Worm (Caenorhabditis elegans) whole organism, L1 larva: ENCODE data around the gene F09B9.4.

Experiments
- C16A3.4 ChIP-seq: fragments of 150-350 bp; optimal IDR thresholded peaks from 2 replicates; lab custom pipeline; 2014; ENCODE audit warnings: missing biosample characterization, missing genetic modification characterization
- C34B4.2 ChIP-seq: sonication (generic microtip); optimal IDR thresholded peaks from 2 replicates; lab custom pipeline; 2017; ENCODE audit warnings: mild to moderate bottlenecking, missing genetic modification characterization, missing compliant biosample characterization
- aly-2 ChIP-seq: fragments of 150-350 bp; optimal IDR thresholded peaks from 2 replicates; lab custom pipeline; 2014; ENCODE audit warnings: missing biosample characterization, missing genetic modification characterization
- blmp-1 ChIP-seq: fragments of 150-350 bp; optimal IDR thresholded peaks from 2 replicates; lab custom pipeline; 2014; ENCODE audit warnings: missing biosample characterization, missing genetic modification characterization
- ceh-90 ChIP-seq: sonication (generic microtip); optimal IDR thresholded peaks from 2 replicates; lab custom pipeline; 2016; ENCODE audit warnings: missing genetic modification characterization, missing compliant biosample characterization
- ces-1 ChIP-seq: fragments of 150-350 bp; optimal IDR thresholded peaks from 2 replicates; lab custom pipeline; 2014; ENCODE audit warnings: missing biosample characterization, missing genetic modification reagents, missing genetic modification characterization
- efl-1 ChIP-seq, 4 experiments: fragments of 150-350 bp; optimal IDR thresholded peaks in 3 of 4; peaks in 1 of 4; 1 replicate in 1 of 4; 2 replicates in 3 of 4; lab custom pipeline; 2014; ENCODE audit warnings: missing biosample characterization in 2 of 4, missing genetic modification characterization in 2 of 4, missing genetic modification reagents in 2 of 4
- efl-3 ChIP-seq: fragments of 200-800 bp; sonication (Bioruptor generic); optimal IDR thresholded peaks from 2 replicates; lab custom pipeline; 2018; ENCODE audit warnings: mild to moderate bottlenecking, missing genetic modification characterization, missing compliant biosample characterization
- egl-27 ChIP-seq, 2 experiments: fragments of 150-350 bp in 1 of 2; sonication (generic microtip); optimal IDR thresholded peaks; 3 replicates each; lab custom pipeline; 2017 to 2018; ENCODE audit warnings: missing biosample characterization in 2 of 2, missing genetic modification characterization in 2 of 2, missing genetic modification reagents in 2 of 2
- elt-2 ChIP-seq: sonication (generic microtip); optimal IDR thresholded peaks from 2 replicates; lab custom pipeline; 2016; ENCODE audit warnings: missing genetic modification characterization, mild to moderate bottlenecking, inconsistent platforms, missing compliant biosample characterization, missing genetic modification reagents
- elt-3 ChIP-seq, 6 experiments: fragments of 150-350 bp in 1 of 6; sonication (generic microtip); optimal IDR thresholded peaks; 2 replicates each; lab custom pipeline; 2017 to 2018; ENCODE audit warnings: missing biosample characterization in 6 of 6, missing genetic modification characterization in 6 of 6, inconsistent platforms in 1 of 6
- fkh-8 ChIP-seq: sonication (generic microtip); optimal IDR thresholded peaks from 2 replicates; lab custom pipeline; 2016; ENCODE audit warnings: mild to moderate bottlenecking, missing genetic modification characterization, missing compliant biosample characterization
- grh-1 ChIP-seq: fragments of 200-800 bp; sonication (Bioruptor generic); IDR thresholded peaks from 2 replicates; pipeline ENCODE4 v1.3.6; 2022; ENCODE audit warnings: missing genetic modification reagents, missing genetic modification characterization, missing compliant biosample characterization
- hlh-17 ChIP-seq: fragments of 200-800 bp; sonication (Bioruptor generic); optimal IDR thresholded peaks from 2 replicates; lab custom pipeline; 2018; ENCODE audit warnings: missing genetic modification characterization, mild to moderate bottlenecking, missing compliant biosample characterization, moderate library complexity, borderline replicate concordance
- jun-1 ChIP-seq: fragments of 150-350 bp; optimal IDR thresholded peaks from 2 replicates; lab custom pipeline; 2014; ENCODE audit warnings: missing biosample characterization, missing genetic modification reagents, missing genetic modification characterization
- lin-14 ChIP-seq: fragments of 200-800 bp; sonication (Bioruptor generic); optimal IDR thresholded peaks from 2 replicates; lab custom pipeline; 2018; ENCODE audit warnings: mild to moderate bottlenecking, missing genetic modification characterization, moderate library complexity, missing compliant biosample characterization
- mab-9 ChIP-seq: fragments of 200-800 bp; sonication (Bioruptor generic); IDR thresholded peaks from 2 replicates; pipeline ENCODE4 v1.3.6; 2022; ENCODE audit warnings: missing genetic modification reagents, missing genetic modification characterization, missing compliant biosample characterization
- mep-1 ChIP-seq: fragments of 150-350 bp; optimal IDR thresholded peaks from 2 replicates; lab custom pipeline; 2014; ENCODE audit warnings: missing biosample characterization, missing genetic modification characterization
- nhr-11 ChIP-seq: fragments of 150-350 bp; optimal IDR thresholded peaks from 2 replicates; lab custom pipeline; 2014; ENCODE audit warnings: missing biosample characterization, missing genetic modification characterization
- nhr-20 ChIP-seq: sonication (generic microtip); optimal IDR thresholded peaks from 2 replicates; lab custom pipeline; 2016; ENCODE audit warnings: mild to moderate bottlenecking, missing genetic modification characterization, missing compliant biosample characterization
- nhr-237 ChIP-seq: fragments of 150-350 bp; optimal IDR thresholded peaks from 2 replicates; lab custom pipeline; 2014; ENCODE audit warnings: missing biosample characterization, missing genetic modification characterization
- nhr-28 ChIP-seq: fragments of 150-350 bp; optimal IDR thresholded peaks from 2 replicates; lab custom pipeline; 2014; ENCODE audit warnings: missing biosample characterization, missing genetic modification characterization
- nhr-71 ChIP-seq: sonication (generic microtip); optimal IDR thresholded peaks from 2 replicates; lab custom pipeline; 2016; ENCODE audit warnings: mild to moderate bottlenecking, missing genetic modification characterization, moderate library complexity, missing compliant biosample characterization
- nhr-77 ChIP-seq: fragments of 150-350 bp; optimal IDR thresholded peaks from 2 replicates; lab custom pipeline; 2014; ENCODE audit warnings: missing biosample characterization, missing genetic modification characterization
- nhr-85 ChIP-seq: sonication (generic microtip); peaks from one replicate; lab custom pipeline; 2016; ENCODE audit warnings: missing genetic modification characterization, inconsistent platforms, missing compliant biosample characterization
- pag-3 ChIP-seq: sonication (generic microtip); optimal IDR thresholded peaks from 2 replicates; lab custom pipeline; 2017; ENCODE audit warnings: missing genetic modification characterization, mild to moderate bottlenecking, missing compliant biosample characterization, antibody characterized with exemption, borderline replicate concordance; ENCODE audit not compliant: insufficient read depth
- rnt-1 ChIP-seq: sonication (generic microtip); optimal IDR thresholded peaks from 2 replicates; lab custom pipeline; 2016; ENCODE audit warnings: mild to moderate bottlenecking, missing genetic modification characterization, moderate library complexity, missing compliant biosample characterization
- snu-23 ChIP-seq: sonication (generic microtip); optimal IDR thresholded peaks from 2 replicates; lab custom pipeline; 2016; ENCODE audit warnings: missing genetic modification characterization, missing compliant biosample characterization
- sup-37 ChIP-seq: fragments of 200-800 bp; sonication (Bioruptor generic); optimal IDR thresholded peaks from 2 replicates; lab custom pipeline; 2018; ENCODE audit warnings: mild to moderate bottlenecking, missing genetic modification characterization, missing compliant biosample characterization
- unc-62 ChIP-seq: fragments of 150-350 bp; optimal IDR thresholded peaks from 2 replicates; lab custom pipeline; 2014; ENCODE audit warnings: missing biosample characterization, missing genetic modification reagents, missing genetic modification characterization
- unc-86 ChIP-seq: sonication (generic microtip); optimal IDR thresholded peaks from 2 replicates; lab custom pipeline; 2016; ENCODE audit warnings: missing genetic modification characterization, missing compliant biosample characterization
- unc-98 ChIP-seq: fragments of 200-800 bp; sonication (Bioruptor generic); IDR thresholded peaks from 2 replicates; pipeline ENCODE4 v1.3.6; 2022; ENCODE audit warnings: missing genetic modification characterization, missing compliant biosample characterization
- ztf-11 ChIP-seq, 2 experiments: sonication (generic microtip); optimal IDR thresholded peaks; 2 replicates each; lab custom pipeline; 2016 to 2017; ENCODE audit warnings: missing genetic modification characterization in 2 of 2, missing biosample characterization in 1 of 2, missing compliant biosample characterization in 1 of 2

F09B9.4 gene

ce11 chrX:10146592-10146991 is 13.8 kb upstream of the F09B9.4 start, which contains the start of gene unc-115 (continued):
- TF ChIP-seq ceh-90 (tag; lab: Kevin White, UChicago) (no peak), nhr-77 (tag; lab: Kevin White, UChicago) (peak; percentile 65), jun-1 (tag; lab: Kevin White, UChicago) (peak; percentile 65)

ce11 chrX:10147236-10147635 is 13.2 kb upstream of the F09B9.4 start:
- TF ChIP-seq efl-1 (optimal IDR thresholded peaks at IDR 0.05; lab: Kevin White, UChicago) (no peak), efl-1 (GFP tag; optimal IDR thresholded peaks at IDR 0.05 in 1 of 2; lab: Kevin White, UChicago) (peak in 1 of 2 experiments; percentile 80), nhr-85 (tag; lab: Kevin White, UChicago) (peak; percentile 45), blmp-1 (tag; lab: Kevin White, UChicago) (peak; percentile 93), nhr-237 (tag; lab: Kevin White, UChicago) (no peak), efl-3 (GFP tag; lab: Kevin White, UChicago) (no peak), elt-3 (tag; optimal IDR thresholded peaks at IDR 0.05; lab: Kevin White, UChicago) (peak in 1 of 6 experiments; percentile 3), unc-62 (peak; percentile 35), rnt-1 (tag; lab: Kevin White, UChicago) (no peak)

ce11 chrX:10148235-10148872 is 12.1 kb upstream of the F09B9.4 start:
- TF ChIP-seq snu-23, result peak; percentile 16
- no peak for TF ChIP-seq unc-86 (tag; lab: Kevin White, UChicago)
- TF ChIP-seq elt-2 (tag; lab: Kevin White, UChicago), result peak; percentile 9
- TF ChIP-seq unc-98, result no peak
- no peak for TF ChIP-seq fkh-8 (tag; lab: Kevin White, UChicago)
- no peak for TF ChIP-seq grh-1
- TF ChIP-seq egl-27 (tag; optimal IDR thresholded peaks at IDR 0.05; lab: Kevin White, UChicago), result peak in 1 of 2 experiments; percentile 18
- no peak for TF ChIP-seq pag-3 (tag; lab: Kevin White, UChicago)
- no peak for TF ChIP-seq jun-1 (tag; lab: Kevin White, UChicago)
- peak; percentile 1 for TF ChIP-seq mep-1 (tag; lab: Kevin White, UChicago)
- no peak for TF ChIP-seq nhr-28 (tag; lab: Kevin White, UChicago)
- no peak for TF ChIP-seq efl-3 (GFP tag; lab: Kevin White, UChicago)
- TF ChIP-seq rnt-1 (tag; lab: Kevin White, UChicago), result peak; percentile 7
- TF ChIP-seq C16A3.4 (tag; lab: Kevin White, UChicago), result no peak
- TF ChIP-seq nhr-11 (tag; lab: Kevin White, UChicago), result no peak
- peak in 1 of 2 experiments; percentile 22 for TF ChIP-seq ztf-11 (tag; optimal IDR thresholded peaks at IDR 0.05; lab: Kevin White, UChicago)
- no peak for TF ChIP-seq nhr-77 (tag; lab: Kevin White, UChicago)
- TF ChIP-seq nhr-71 (tag; lab: Kevin White, UChicago), result peak; percentile 35
- TF ChIP-seq sup-37 (GFP tag; lab: Kevin White, UChicago), result no peak
- no peak for TF ChIP-seq hlh-17 (GFP tag; lab: Kevin White, UChicago)
- TF ChIP-seq C34B4.2 (tag; lab: Kevin White, UChicago), result no peak
- TF ChIP-seq lin-14 (GFP tag; lab: Kevin White, UChicago), result peak; percentile 33
- peak; percentile 12 for TF ChIP-seq nhr-20 (tag; lab: Kevin White, UChicago)
- TF ChIP-seq aly-2 (tag; lab: Kevin White, UChicago), result no peak
- TF ChIP-seq nhr-85 (tag; lab: Kevin White, UChicago), result peak; percentile 51

ce11 chrX:10150918-10151317 is 9.5 kb upstream of the F09B9.4 start:
- TF ChIP-seq ces-1 (GFP tag; lab: Kevin White, UChicago) (peak; percentile 22), lin-14 (GFP tag; lab: Kevin White, UChicago) (peak; percentile 43), mab-9 (no peak)
